Fruit fly (Drosophila melanogaster) whole organism, wandering third instar larva: ENCODE data around the gene Mst57Da.

Source experiments
- Abd-B ChIP-seq: fragments of >200 bp; optimal IDR thresholded peaks from 2 replicates; lab custom pipeline; 2017; ENCODE audit warnings: missing biosample characterization, missing genetic modification characterization
- CG32264 ChIP-seq: fragments of 200-800 bp; sonication (Bioruptor generic); optimal IDR thresholded peaks from 2 replicates; lab custom pipeline; 2016; ENCODE audit warnings: missing biosample characterization, missing genetic modification characterization
- CG9705 ChIP-seq: fragments of 200-800 bp; sonication (Bioruptor generic); optimal IDR thresholded peaks from 2 replicates; lab custom pipeline; 2018; ENCODE audit warnings: missing biosample characterization, mild to moderate bottlenecking, missing genetic modification characterization
- CrebA ChIP-seq: fragments of 200-800 bp; sonication (Bioruptor generic); optimal IDR thresholded peaks from 2 replicates; lab custom pipeline; 2016; ENCODE audit warnings: missing biosample characterization, mild to moderate bottlenecking, missing genetic modification characterization, borderline replicate concordance
- Dfd ChIP-seq: fragments of >200 bp; optimal IDR thresholded peaks from 2 replicates; lab custom pipeline; 2017; ENCODE audit warnings: missing biosample characterization, missing genetic modification characterization
- Dif ChIP-seq: fragments of 200-275, 200-300 bp; sonication (Bioruptor generic); optimal IDR thresholded peaks from 2 replicates; lab custom pipeline; 2018; ENCODE audit warnings: missing biosample characterization, missing genetic modification characterization; ENCODE audit not compliant: partially characterized antibody
- GATAd ChIP-seq: sonication (Bioruptor generic); optimal IDR thresholded peaks from 2 replicates; lab custom pipeline; 2016; ENCODE audit warnings: missing biosample characterization, missing genetic modification characterization
- HLH106 ChIP-seq: fragments of 200-800 bp; optimal IDR thresholded peaks from 3 replicates; lab custom pipeline; 2019; ENCODE audit warnings: missing biosample characterization, mild to moderate bottlenecking, missing genetic modification characterization, moderate library complexity
- Hnf4 ChIP-seq: fragments of 200-800 bp; sonication (Bioruptor generic); optimal IDR thresholded peaks from 2 replicates; lab custom pipeline; 2016; ENCODE audit warnings: missing biosample characterization, mild to moderate bottlenecking, missing genetic modification characterization
- Hr83 ChIP-seq: fragments of 200-300 bp; sonication (Bioruptor generic); optimal IDR thresholded peaks from 2 replicates; lab custom pipeline; 2016; ENCODE audit warnings: missing biosample characterization, mild to moderate bottlenecking, missing genetic modification characterization, moderate library complexity; ENCODE audit not compliant: poor library complexity, severe bottlenecking
- Jra ChIP-seq: sonication (Bioruptor generic); optimal IDR thresholded peaks from 2 replicates; lab custom pipeline; 2016; ENCODE audit warnings: missing biosample characterization, missing genetic modification characterization
- Mio ChIP-seq: sonication (Bioruptor generic); optimal IDR thresholded peaks from 2 replicates; lab custom pipeline; 2016; ENCODE audit warnings: missing biosample characterization, missing genetic modification characterization
- Myc ChIP-seq: fragments of >200 bp; optimal IDR thresholded peaks from 2 replicates; lab custom pipeline; 2017
- N ChIP-seq: fragments of >200 bp; optimal IDR thresholded peaks from 2 replicates; lab custom pipeline; 2018; ENCODE audit warnings: missing biosample characterization, missing external identifiers, missing genetic modification characterization
- OdsH ChIP-seq: fragments of 200-800 bp; sonication (Bioruptor generic); optimal IDR thresholded peaks from 2 replicates; lab custom pipeline; 2016; ENCODE audit warnings: missing biosample characterization, mild to moderate bottlenecking, missing genetic modification characterization
- Rel ChIP-seq, 2 experiments: fragments of 200-800 bp; sonication (Bioruptor generic) in 1 of 2; optimal IDR thresholded peaks; 2 replicates in 1 of 2; 3 replicates in 1 of 2; lab custom pipeline; 2016 to 2019; ENCODE audit warnings: mild to moderate bottlenecking in 2 of 2, missing biosample characterization in 2 of 2, missing genetic modification characterization in 2 of 2, moderate library complexity in 1 of 2
- Sp1 ChIP-seq: fragments of 200-800 bp; sonication (Bioruptor generic); optimal IDR thresholded peaks from 3 replicates; lab custom pipeline; 2019; ENCODE audit warnings: missing biosample characterization, mild to moderate bottlenecking, missing genetic modification characterization, moderate library complexity
- brk ChIP-seq: fragments of 200-800 bp; sonication (Bioruptor generic); optimal IDR thresholded peaks from 2 replicates; lab custom pipeline; 2016; ENCODE audit warnings: missing biosample characterization, mild to moderate bottlenecking, missing genetic modification characterization
- dl ChIP-seq, 2 experiments: fragments of 175-275, 200-275 bp in 1 of 2; fragments of 200-275 bp in 1 of 2; sonication (Bioruptor generic); optimal IDR thresholded peaks; lab custom pipeline; 2018; ENCODE audit warnings: mild to moderate bottlenecking in 2 of 2, missing biosample characterization in 2 of 2, missing genetic modification characterization in 2 of 2, moderate library complexity in 2 of 2; ENCODE audit not compliant: partially characterized antibody in 2 of 2, insufficient read depth in 1 of 2
- dmrt93B ChIP-seq: fragments of 200-800 bp; sonication (Bioruptor generic); optimal IDR thresholded peaks from 2 replicates; lab custom pipeline; 2018; ENCODE audit warnings: missing biosample characterization, mild to moderate bottlenecking, missing genetic modification characterization
- dsf ChIP-seq: sonication (Bioruptor generic); optimal IDR thresholded peaks from 2 replicates; lab custom pipeline; 2016; ENCODE audit warnings: missing biosample characterization, missing genetic modification characterization, borderline replicate concordance
- ey ChIP-seq: fragments of 200-800 bp; sonication (Bioruptor generic); optimal IDR thresholded peaks from 2 replicates; lab custom pipeline; 2016; ENCODE audit warnings: missing biosample characterization, missing genetic modification characterization
- foxo ChIP-seq, 2 experiments: fragments of 200-800 bp; sonication (Bioruptor generic); optimal IDR thresholded peaks; 2 replicates in 1 of 2; 3 replicates in 1 of 2; lab custom pipeline; 2016 to 2017; ENCODE audit warnings: missing biosample characterization in 2 of 2, missing genetic modification characterization in 2 of 2
- jim ChIP-seq: fragments of 175-275, 200-325 bp; sonication (Bioruptor generic); optimal IDR thresholded peaks from 2 replicates; lab custom pipeline; 2016; ENCODE audit warnings: missing biosample characterization, mild to moderate bottlenecking, missing genetic modification characterization
- lola ChIP-seq: fragments of >200 bp; optimal IDR thresholded peaks from 2 replicates; lab custom pipeline; 2017; ENCODE audit warnings: missing biosample characterization, missing genetic modification characterization
- pan ChIP-seq: fragments of >200 bp; optimal IDR thresholded peaks from 2 replicates; lab custom pipeline; 2017
- psq ChIP-seq: fragments of 200-800 bp; sonication (Bioruptor generic); optimal IDR thresholded peaks from 3 replicates; lab custom pipeline; 2017; ENCODE audit warnings: missing biosample characterization, mild to moderate bottlenecking, missing genetic modification characterization, moderate library complexity
- rgr ChIP-seq: fragments of 200-800 bp; sonication (Bioruptor generic); optimal IDR thresholded peaks from 3 replicates; lab custom pipeline; 2016; ENCODE audit warnings: missing biosample characterization, mild to moderate bottlenecking, missing genetic modification characterization
- sage ChIP-seq: fragments of 200-800 bp; sonication (Bioruptor generic); optimal IDR thresholded peaks from 2 replicates; lab custom pipeline; 2016; ENCODE audit warnings: missing biosample characterization, mild to moderate bottlenecking, missing genetic modification characterization
- sv ChIP-seq: fragments of 200-800 bp; sonication (Bioruptor generic); optimal IDR thresholded peaks from 3 replicates; lab custom pipeline; 2016; ENCODE audit warnings: missing biosample characterization, missing genetic modification characterization
- usp ChIP-seq: fragments of >200 bp; optimal IDR thresholded peaks from 2 replicates; lab custom pipeline; 2017; ENCODE audit warnings: missing biosample characterization, missing genetic modification characterization
- woc ChIP-seq: sonication (Bioruptor generic); optimal IDR thresholded peaks from 2 replicates; lab custom pipeline; 2016; ENCODE audit warnings: missing biosample characterization, mild to moderate bottlenecking, missing genetic modification characterization

Mst57Da gene

DNA sequence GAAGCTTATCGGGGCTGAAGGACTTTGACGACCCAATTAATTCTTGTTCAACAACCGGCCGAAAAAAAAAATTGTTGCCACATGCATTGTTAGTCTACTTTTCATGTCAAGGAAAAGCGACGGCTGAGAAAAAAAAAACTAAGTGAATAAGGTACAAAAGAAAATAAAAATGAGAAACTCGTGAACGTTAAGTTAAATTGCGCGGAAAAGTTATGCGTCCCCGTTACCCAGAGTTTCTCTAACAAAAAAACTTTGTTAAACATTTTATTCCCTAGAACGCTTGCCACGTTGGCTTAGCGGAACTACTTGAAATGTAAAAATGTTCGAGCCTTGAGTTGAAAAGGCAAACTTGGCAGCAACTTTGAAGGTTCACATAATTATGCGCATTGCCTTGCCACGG, 16.5 kb downstream of the Mst57Da start, which contains the start of gene CG14354:
Gene CG14354 (plus strand): TSS at position 301 of the 400 bp plus-strand sequence.
- TF ChIP-seq Sp1 (GFP tag; lab: Kevin White, UChicago) (no peak), CrebA (GFP tag; lab: Kevin White, UChicago) (no peak), sage (no peak), jim (GFP tag; lab: Kevin White, UChicago) (no peak), Jra (no peak), woc (GFP tag; lab: Kevin White, UChicago) (no peak), Myc (lab: Kevin White, UChicago) (no peak), Dfd (GFP tag; lab: Kevin White, UChicago) (no peak), Abd-B (GFP tag; lab: Kevin White, UChicago) (no peak), lola (GFP tag; lab: Kevin White, UChicago) (no peak), Dif (GFP tag; lab: Kevin White, UChicago) (no peak), dl (GFP tag; optimal IDR thresholded peaks at IDR 0.05; lab: Kevin White, UChicago; ENCODE audit: insufficient read depth in 1 of 2, partially characterized antibody in 2 of 2) (no peak), dsf (GFP tag; lab: Kevin White, UChicago) (no peak), dmrt93B (no peak), OdsH (GFP tag; lab: Kevin White, UChicago) (no peak), CG32264 (GFP tag; lab: Kevin White, UChicago) (no peak), N (GFP tag; lab: Kevin White, UChicago) (no peak), Hnf4 (GFP tag; lab: Kevin White, UChicago) (no peak)
- TF ChIP-seq, all 38 proteins: peak for 0

DNA sequence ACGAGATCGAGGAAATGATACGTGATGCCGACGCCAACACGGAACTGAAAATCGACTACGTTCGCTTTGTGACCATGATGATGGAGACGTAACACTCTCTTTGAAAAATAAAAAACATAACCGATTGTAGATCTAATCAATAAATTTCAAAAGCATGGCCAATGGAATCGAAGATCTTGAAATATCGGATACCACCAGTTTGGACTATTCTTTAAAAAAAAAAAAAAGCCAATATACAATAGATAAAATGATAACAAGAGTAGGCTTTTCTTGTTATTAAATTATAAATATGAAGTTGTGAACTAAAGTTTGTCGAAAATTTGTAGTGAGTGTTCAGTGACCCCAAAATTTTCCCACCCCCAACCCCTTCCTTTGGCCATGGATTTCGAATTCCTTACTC, 20.1 kb downstream of the Mst57Da start, which contains the start of the genes Acam and CG17770:
Gene Acam (plus strand): TSS at position 301 of the 400 bp plus-strand sequence.
Gene CG17770 (plus strand): TSS at position 301 of the 400 bp plus-strand sequence.
- no peak for TF ChIP-seq sv (GFP tag; lab: Kevin White, UChicago)
- TF ChIP-seq Abd-B (GFP tag; lab: Kevin White, UChicago), result no peak
- no peak for TF ChIP-seq HLH106 (tag; lab: Kevin White, UChicago)
- no peak for TF ChIP-seq Rel (GFP tag; optimal IDR thresholded peaks at IDR 0.05; lab: Kevin White, UChicago)
- no peak for TF ChIP-seq Rel (tag; optimal IDR thresholded peaks at IDR 0.05; lab: Kevin White, UChicago)
- no peak for TF ChIP-seq pan
- no peak for TF ChIP-seq usp (GFP tag; lab: Kevin White, UChicago)
- no peak for TF ChIP-seq rgr (GFP tag; lab: Kevin White, UChicago)
- no peak for TF ChIP-seq CG32264 (GFP tag; lab: Kevin White, UChicago)
- no peak for TF ChIP-seq Mio
- TF ChIP-seq N (GFP tag; lab: Kevin White, UChicago), result no peak
- TF ChIP-seq GATAd, result no peak
- no peak for TF ChIP-seq Dfd (GFP tag; lab: Kevin White, UChicago)
- no peak for TF ChIP-seq Dif (GFP tag; lab: Kevin White, UChicago)
- no peak for TF ChIP-seq dl (GFP tag; optimal IDR thresholded peaks at IDR 0.05; lab: Kevin White, UChicago; ENCODE audit: insufficient read depth in 1 of 2, partially characterized antibody in 2 of 2)
- TF ChIP-seq, all 38 proteins: peak for 0

DNA sequence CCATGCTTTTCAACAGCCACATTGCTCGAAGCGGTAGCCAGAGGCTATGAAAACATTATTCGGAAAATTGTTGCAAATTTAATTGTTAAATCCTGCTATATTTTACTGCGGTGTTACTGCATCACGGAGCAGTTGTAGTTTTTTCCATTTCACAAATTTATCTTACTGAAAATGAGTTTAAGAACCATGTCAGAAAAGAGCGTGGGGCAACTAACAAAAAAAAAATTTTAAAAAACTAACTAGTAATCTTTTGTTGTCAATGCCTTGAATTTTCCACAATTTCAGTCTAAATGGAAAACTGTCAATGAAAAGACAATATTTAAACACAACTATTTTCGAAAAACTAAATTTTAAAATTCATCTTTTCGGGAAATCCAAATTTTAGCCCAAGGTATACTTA, 20.9 kb downstream of the Mst57Da start, which contains the start of gene CG5024:
Gene CG5024 (plus strand): TSS at position 301 of the 400 bp plus-strand sequence.
- TF ChIP-seq Abd-B (GFP tag; lab: Kevin White, UChicago) (no peak), CG9705 (no peak), Hnf4 (GFP tag; lab: Kevin White, UChicago) (no peak), dmrt93B (no peak)
- TF ChIP-seq, all 38 proteins: peak for 0

DNA sequence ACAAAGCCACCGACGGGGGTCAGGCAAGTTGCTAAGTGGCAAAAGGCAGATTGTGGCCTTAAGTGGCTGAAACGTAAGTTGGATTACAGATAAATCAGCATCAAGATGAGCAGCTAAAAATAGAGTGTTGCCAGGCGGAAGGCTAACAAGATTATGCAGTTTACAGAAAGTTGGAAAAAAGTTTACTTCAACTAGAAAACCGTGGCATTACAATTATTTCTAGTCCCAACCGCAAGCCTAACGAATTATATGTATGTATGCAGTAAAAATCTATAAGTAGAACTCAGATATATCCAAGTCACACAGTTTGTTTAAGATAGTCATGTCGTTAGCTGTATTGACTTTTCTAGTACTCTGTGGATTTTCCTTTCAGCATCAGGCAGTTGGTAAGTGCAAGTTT, 25.6 kb downstream of the Mst57Da start, which contains the start of gene BG642167:
Gene BG642167 (plus strand): TSS at position 301 of the 400 bp plus-strand sequence.
- TF ChIP-seq Dfd (GFP tag; lab: Kevin White, UChicago) (no peak), Jra (no peak), CrebA (GFP tag; lab: Kevin White, UChicago) (no peak), ey (GFP tag; lab: Kevin White, UChicago) (no peak), N (GFP tag; lab: Kevin White, UChicago) (no peak), GATAd (no peak), brk (GFP tag; lab: Kevin White, UChicago) (no peak), lola (GFP tag; lab: Kevin White, UChicago) (no peak), Mio (no peak), psq (no peak), usp (GFP tag; lab: Kevin White, UChicago) (no peak), dl (GFP tag; optimal IDR thresholded peaks at IDR 0.05; lab: Kevin White, UChicago; ENCODE audit: insufficient read depth in 1 of 2, partially characterized antibody in 2 of 2) (no peak), foxo (GFP tag; optimal IDR thresholded peaks at IDR 0.05; lab: Kevin White, UChicago) (no peak), Dif (GFP tag; lab: Kevin White, UChicago) (no peak), sv (GFP tag; lab: Kevin White, UChicago) (no peak), Hr83 (GFP tag; lab: Kevin White, UChicago) (no peak)
- TF ChIP-seq, all 38 proteins: peak for 0
